Worm (Caenorhabditis elegans): ENCODE measurements around the gene xpb-1.

Gene xpb-1

DNA sequence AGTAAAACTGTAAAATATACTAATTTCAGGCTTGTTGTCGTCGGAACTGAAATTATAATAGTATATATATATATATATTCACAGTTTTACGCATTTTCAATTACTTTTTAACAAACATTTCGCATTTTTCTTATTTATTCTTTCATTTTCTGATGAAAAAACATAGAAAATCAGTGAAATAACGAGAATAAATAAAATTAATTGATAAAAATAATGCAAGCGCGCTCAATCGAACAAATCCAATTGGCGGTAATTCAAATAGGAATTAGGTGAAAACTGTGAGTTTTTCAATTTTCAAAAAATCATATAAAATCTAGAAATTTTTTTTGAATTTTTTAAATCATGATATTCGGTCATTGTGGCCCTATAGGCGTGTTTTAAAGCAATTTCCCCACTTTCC, 16.3 kb upstream of the xpb-1 start:
- TF ChIP-seq dpl-1 (GFP tag; optimal IDR thresholded peaks at IDR 0.05) (peak in 1 of 3 experiments; percentile 26), snu-23 (GFP tag; optimal IDR thresholded peaks at IDR 0.05) (no peak), nhr-47 (tag; optimal IDR thresholded peaks at IDR 0.05) (no peak), tbx-2 (tag; optimal IDR thresholded peaks at IDR 0.05) (no peak), C04F5.9 (tag; optimal IDR thresholded peaks at IDR 0.05) (no peak), efl-1 (optimal IDR thresholded peaks at IDR 0.05) (peak in 1 of 2 experiments; percentile 32), efl-1 (GFP tag; optimal IDR thresholded peaks at IDR 0.05 in 1 of 2) (peak; percentile 10 to 92)

DNA sequence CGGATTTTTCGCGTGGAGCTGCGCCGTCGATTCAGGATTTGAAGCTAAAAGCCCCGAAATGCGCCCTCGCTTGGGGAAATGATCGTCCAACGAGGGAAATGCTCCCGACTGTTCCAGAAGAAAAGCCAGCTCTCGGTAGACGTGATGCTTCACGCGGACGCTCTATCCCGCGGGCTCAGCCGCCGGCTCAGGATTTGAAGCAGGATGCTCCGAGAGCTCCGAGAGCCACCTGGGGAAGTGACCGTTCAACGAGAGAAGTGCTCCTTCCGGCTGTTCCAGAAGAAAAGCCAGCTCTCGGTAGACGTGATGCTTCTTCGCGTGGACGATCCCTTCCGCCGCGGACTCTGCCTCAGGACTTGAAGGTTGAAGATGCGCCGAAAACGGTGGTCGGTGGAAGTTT, 15.6 kb upstream of the xpb-1 start:
- TF ChIP-seq efl-1 (optimal IDR thresholded peaks at IDR 0.05) (no peak), efl-1 (GFP tag; optimal IDR thresholded peaks at IDR 0.05 in 1 of 2) (peak in 1 of 2 experiments; percentile 57), ceh-8 (GFP tag; optimal IDR thresholded peaks at IDR 0.05) (peak; percentile 19), aly-2 (tag; optimal IDR thresholded peaks at IDR 0.05) (no peak), elt-2 (tag; optimal IDR thresholded peaks at IDR 0.05) (no peak)

DNA sequence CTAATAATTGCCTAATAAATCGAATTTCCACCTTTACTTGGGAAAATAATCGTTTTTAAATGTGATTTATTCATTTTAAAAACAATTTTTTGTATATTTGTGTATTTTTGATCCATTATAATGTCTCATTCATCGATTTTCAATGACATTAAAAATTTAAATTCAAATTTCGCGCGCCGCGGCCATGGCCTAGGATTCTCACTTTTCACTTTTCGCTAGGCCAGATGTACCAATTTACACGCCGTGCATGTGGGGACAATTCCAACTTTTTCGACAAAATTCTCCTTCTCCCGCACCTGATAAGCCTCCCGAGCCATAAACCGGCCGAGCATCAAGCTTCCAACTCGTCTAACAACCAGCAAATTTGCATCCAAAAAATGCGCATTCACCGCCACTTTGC, 11.3 kb upstream of the xpb-1 start:
- TF ChIP-seq dpl-1 (GFP tag; optimal IDR thresholded peaks at IDR 0.05) = peak in 1 of 3 experiments; percentile 12
- peak in 1 of 2 experiments; percentile 66 for TF ChIP-seq efl-1 (optimal IDR thresholded peaks at IDR 0.05)
- TF ChIP-seq efl-1 (GFP tag; optimal IDR thresholded peaks at IDR 0.05 in 1 of 2) = peak; percentile 24 to 73

DNA sequence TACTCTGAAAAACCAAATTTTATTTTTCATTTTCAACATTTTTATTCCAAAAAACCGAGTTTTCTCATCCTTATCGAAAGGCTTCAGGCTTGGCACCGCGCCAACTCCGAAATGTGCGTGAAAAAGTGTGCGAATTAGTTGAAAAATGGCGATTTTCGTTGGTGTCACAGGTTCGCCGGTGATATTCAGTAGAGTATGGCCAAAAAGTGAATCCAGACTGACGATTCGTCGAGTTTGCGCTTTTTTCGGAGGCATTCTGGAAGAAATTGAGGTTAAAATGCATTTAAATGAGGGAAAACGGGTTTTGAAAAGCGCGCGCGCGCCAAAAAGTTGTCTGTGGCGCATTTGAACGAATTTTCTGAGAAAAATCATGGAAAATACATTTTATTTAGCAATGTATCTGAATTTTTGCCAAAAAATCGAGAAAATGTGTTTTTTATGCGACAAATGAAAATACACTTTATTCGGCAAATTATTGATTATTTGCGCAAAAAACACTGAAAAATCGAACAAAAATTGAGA, 2.9 kb upstream of the xpb-1 start, which contains the start of the genes Y66D12A.16 and such-1:
Gene Y66D12A.16 (plus strand): TSS at position 51 of the 522 bp plus-strand sequence.
Gene such-1 (minus strand): TSS at position 256 of the 522 bp plus-strand sequence.
- TF ChIP-seq dpl-1 (GFP tag; optimal IDR thresholded peaks at IDR 0.05) (peak; percentile 21 to 47 (median 43)), unc-86 (tag; optimal IDR thresholded peaks at IDR 0.05) (no peak)

DNA sequence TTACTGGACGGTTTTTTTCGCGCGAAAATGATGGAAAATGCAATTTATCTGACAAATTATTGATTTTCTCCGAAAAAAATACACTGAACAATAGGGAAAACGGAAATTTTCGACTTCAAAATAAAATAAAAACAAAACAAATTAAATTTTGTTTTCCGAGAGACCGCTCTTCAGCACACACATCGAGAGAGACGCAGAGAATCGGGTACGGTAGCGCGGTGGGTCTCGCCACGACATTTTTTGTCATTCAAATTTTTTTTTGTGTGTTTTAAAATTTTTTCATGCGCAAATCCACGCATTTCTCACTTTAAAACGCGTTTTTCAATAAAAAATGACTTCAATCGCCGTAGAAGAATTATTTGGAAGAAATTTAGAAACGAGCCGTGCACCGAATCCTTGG, 2.4 kb upstream of the xpb-1 start:
- TF ChIP-seq hpl-2 (GFP tag; optimal IDR thresholded peaks at IDR 0.05) (no peak), nhr-77 (tag; optimal IDR thresholded peaks at IDR 0.05) (no peak), rnt-1 (tag; optimal IDR thresholded peaks at IDR 0.05) (no peak), dpl-1 (GFP tag; optimal IDR thresholded peaks at IDR 0.05) (no peak), lin-39 (tag; optimal IDR thresholded peaks at IDR 0.05) (no peak), egl-27 (tag; optimal IDR thresholded peaks at IDR 0.05) (no peak), efl-1 (optimal IDR thresholded peaks at IDR 0.05) (no peak), efl-1 (GFP tag; optimal IDR thresholded peaks at IDR 0.05 in 1 of 2) (no peak), zip-4 (GFP tag; optimal IDR thresholded peaks at IDR 0.05) (no peak), nhr-84 (tag; optimal IDR thresholded peaks at IDR 0.05) (no peak), lin-14 (GFP tag; optimal IDR thresholded peaks at IDR 0.05) (no peak), nhr-19 (GFP tag; conservative IDR thresholded peaks at IDR 0.05) (no peak), F16B12.6 (tag; optimal IDR thresholded peaks at IDR 0.05) (no peak), unc-30 (tag; optimal IDR thresholded peaks at IDR 0.05) (no peak), nhr-47 (tag; optimal IDR thresholded peaks at IDR 0.05) (no peak), pag-3 (tag; optimal IDR thresholded peaks at IDR 0.05; ENCODE audit: borderline replicate concordance, insufficient read depth) (no peak), isw-1 (GFP tag; IDR thresholded peaks at IDR 0.05) (no peak), mab-9 (GFP tag; IDR thresholded peaks at IDR 0.05) (no peak)

DNA sequence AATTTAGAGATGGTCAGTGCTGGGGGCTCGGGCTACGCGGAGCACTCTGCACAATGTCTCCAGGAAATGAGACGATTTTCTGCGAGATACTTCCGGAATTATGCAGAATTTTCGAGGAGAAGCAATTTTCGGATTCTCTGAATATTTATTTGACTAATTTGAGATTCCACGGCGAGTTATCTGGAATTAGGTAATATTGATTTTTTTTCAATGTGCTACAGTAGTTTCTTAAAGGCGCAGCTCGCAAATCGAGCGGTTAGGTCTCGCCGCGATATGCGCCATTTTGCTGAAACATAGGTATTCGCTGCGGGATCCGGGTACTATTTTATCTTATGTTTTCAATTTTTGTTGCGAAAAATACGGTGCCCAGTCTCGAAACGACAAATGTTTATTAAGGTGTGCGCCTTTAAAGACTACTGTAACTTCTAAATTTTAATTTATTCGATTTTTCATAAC, 8.2 kb downstream of the xpb-1 start, which contains the start of gene nrps-1:
Gene nrps-1 (plus strand): TSS at position 51 of the 456 bp plus-strand sequence.
- no peak for TF ChIP-seq C04F5.9 (tag; optimal IDR thresholded peaks at IDR 0.05)
- TF ChIP-seq unc-98 (GFP tag; IDR thresholded peaks at IDR 0.05) = no peak
- no peak for TF ChIP-seq ces-1 (GFP tag; optimal IDR thresholded peaks at IDR 0.05)
- no peak for TF ChIP-seq mab-9 (GFP tag; IDR thresholded peaks at IDR 0.05)
- TF ChIP-seq zip-4 (GFP tag; optimal IDR thresholded peaks at IDR 0.05) = no peak
- no peak for TF ChIP-seq efl-3 (GFP tag; optimal IDR thresholded peaks at IDR 0.05)
- TF ChIP-seq unc-86 (tag; optimal IDR thresholded peaks at IDR 0.05) = no peak
- TF ChIP-seq jun-1 (tag; optimal IDR thresholded peaks at IDR 0.05) = no peak
- no peak for TF ChIP-seq fkh-8 (tag; optimal IDR thresholded peaks at IDR 0.05)
- TF ChIP-seq nhr-71 (tag; optimal IDR thresholded peaks at IDR 0.05) = no peak
- no peak for TF ChIP-seq pag-3 (tag; optimal IDR thresholded peaks at IDR 0.05; ENCODE audit: borderline replicate concordance, insufficient read depth)
- no peak for TF ChIP-seq hlh-4 (tag; optimal IDR thresholded peaks at IDR 0.05)
- TF ChIP-seq vab-15 (tag; optimal IDR thresholded peaks at IDR 0.05) = no peak
- no peak for TF ChIP-seq xbp-1 (tag; optimal IDR thresholded peaks at IDR 0.05)
- TF ChIP-seq egl-13 (tag; optimal IDR thresholded peaks at IDR 0.05) = no peak
- TF ChIP-seq egl-27 (tag; optimal IDR thresholded peaks at IDR 0.05) = no peak
- TF ChIP-seq lir-3 (tag; optimal IDR thresholded peaks at IDR 0.05; ENCODE audit: poor library complexity) = no peak
